Worm (Caenorhabditis elegans) whole organism, midembryonic: ENCODE measurements around the gene dbt-1.

Source experiments
- T22C8.4 ChIP-seq: fragments of 200-800 bp; sonication (Bioruptor generic); IDR thresholded peaks from 2 replicates; pipeline ENCODE4 v1.3.6; 2022; ENCODE audit warnings: missing genetic modification characterization, missing compliant biosample characterization
- cog-1 ChIP-seq: sonication (generic microtip); optimal IDR thresholded peaks from 2 replicates; lab custom pipeline; 2016; ENCODE audit warnings: missing genetic modification characterization, missing compliant biosample characterization
- flt-1 ChIP-seq: fragments of 200-800 bp; sonication (Bioruptor generic); IDR thresholded peaks from 2 replicates; pipeline ENCODE4 v1.3.6; 2022; ENCODE audit warnings: missing genetic modification characterization, missing compliant biosample characterization
- klf-2 ChIP-seq: fragments of 200-800 bp; sonication (Bioruptor generic); conservative IDR thresholded peaks from 2 replicates; pipeline ENCODE4 v1.3.6; 2022; ENCODE audit warnings: missing genetic modification reagents, missing genetic modification characterization, missing compliant biosample characterization
- ref-1 ChIP-seq: fragments of 200-800 bp; sonication (Bioruptor generic); conservative IDR thresholded peaks from 2 replicates; pipeline ENCODE4 v1.3.6; 2022; ENCODE audit warnings: missing genetic modification reagents, missing genetic modification characterization, missing compliant biosample characterization
- tab-1 ChIP-seq: fragments of 200-800 bp; sonication (Bioruptor generic); IDR thresholded peaks from 2 replicates; pipeline ENCODE4 v1.3.6; 2022; ENCODE audit warnings: missing genetic modification characterization, missing compliant biosample characterization
- ztf-23 ChIP-seq: fragments of 200-800 bp; sonication (Bioruptor generic); IDR thresholded peaks from 2 replicates; pipeline ENCODE4 v1.3.6; 2022; ENCODE audit warnings: missing genetic modification reagents, missing genetic modification characterization, missing compliant biosample characterization
- ztf-29 ChIP-seq: fragments of 200-800 bp; sonication (Bioruptor generic); IDR thresholded peaks from 2 replicates; pipeline ENCODE4 v1.3.6; 2022; ENCODE audit warnings: missing genetic modification reagents, missing genetic modification characterization, missing compliant biosample characterization

ce11 chrII:7920178-7920577, 24.8 kb downstream of the dbt-1 start:
- TF ChIP-seq tab-1 (GFP tag; lab: Robert Waterston, UW) = no peak
- no peak for TF ChIP-seq ztf-23 (GFP tag; lab: Robert Waterston, UW)
- TF ChIP-seq ztf-29 (GFP tag; lab: Robert Waterston, UW) = no peak
- no peak for TF ChIP-seq flt-1 (GFP tag; lab: Robert Waterston, UW)
- TF ChIP-seq ref-1 (GFP tag; lab: Robert Waterston, UW) = no peak
- no peak for TF ChIP-seq klf-2 (GFP tag; lab: Robert Waterston, UW)
- TF ChIP-seq cog-1 = no peak
- TF ChIP-seq T22C8.4 (GFP tag; lab: Robert Waterston, UW) = no peak
